Fruit fly (Drosophila melanogaster) whole organism, embryonic: ENCODE measurements around the gene Idh3g.

Source experiments
- Abd-B ChIP-seq: fragments of 200-800 bp; sonication (Bioruptor generic); optimal IDR thresholded peaks from 2 replicates; lab custom pipeline; 2018; ENCODE audit warnings: missing biosample characterization, mild to moderate bottlenecking, missing genetic modification characterization, moderate library complexity
- B-H2 ChIP-seq: fragments of 200-800 bp; sonication (Bioruptor generic); optimal IDR thresholded peaks from 2 replicates; lab custom pipeline; 2018; ENCODE audit warnings: missing biosample characterization, mild to moderate bottlenecking, missing genetic modification characterization
- CG12659 ChIP-seq: fragments of 200-800 bp; sonication (Bioruptor generic); optimal IDR thresholded peaks from 3 replicates; lab custom pipeline; 2017; ENCODE audit warnings: mild to moderate bottlenecking, missing biosample characterization, missing genetic modification reagents, missing genetic modification characterization
- CG12942 ChIP-seq: fragments of 200-800 bp; sonication (Bioruptor generic); optimal IDR thresholded peaks from 3 replicates; lab custom pipeline; 2016; ENCODE audit warnings: missing biosample characterization, missing genetic modification characterization
- CG14014 ChIP-seq: fragments of 200-800 bp; sonication (Bioruptor generic); IDR thresholded peaks from 2 replicates; pipeline ENCODE4 v1.3.6; 2022; ENCODE audit warnings: missing biosample characterization, missing genetic modification characterization
- CG14441 ChIP-seq: fragments of 200-800 bp; sonication (Bioruptor generic); IDR thresholded peaks from 2 replicates; pipeline ENCODE4 v1.3.6; 2022; ENCODE audit warnings: missing biosample characterization, missing genetic modification characterization
- CG15269 ChIP-seq: fragments of 200-800 bp; sonication (Bioruptor generic); optimal IDR thresholded peaks from 2 replicates; lab custom pipeline; 2018; ENCODE audit warnings: missing biosample characterization, mild to moderate bottlenecking, missing genetic modification characterization, moderate library complexity
- CG18011 ChIP-seq: fragments of 200-800 bp; sonication (Bioruptor generic); optimal IDR thresholded peaks from 2 replicates; lab custom pipeline; 2017; ENCODE audit warnings: missing biosample characterization, missing genetic modification characterization, mild to moderate bottlenecking, moderate library complexity, missing genotype
- CG18764 ChIP-seq: fragments of 200-800 bp; sonication (Bioruptor generic); optimal IDR thresholded peaks from 3 replicates; lab custom pipeline; 2016; ENCODE audit warnings: missing biosample characterization, missing genetic modification characterization
- CG3163 ChIP-seq: fragments of 200-800 bp; sonication (Bioruptor generic); optimal IDR thresholded peaks from 3 replicates; lab custom pipeline; 2016; ENCODE audit warnings: missing biosample characterization, missing genetic modification characterization
- CG32532 ChIP-seq: fragments of 200-800 bp; sonication (Bioruptor generic); IDR thresholded peaks from 2 replicates; pipeline ENCODE4 v1.3.6; 2022; ENCODE audit warnings: missing biosample characterization, missing genetic modification characterization
- CG32767 ChIP-seq: fragments of 200-800 bp; sonication (Bioruptor generic); IDR thresholded peaks from 2 replicates; pipeline ENCODE4 v1.3.6; 2022; ENCODE audit warnings: missing biosample characterization, missing genetic modification characterization
- CG34224 ChIP-seq: fragments of 200-800 bp; sonication (Bioruptor generic); IDR thresholded peaks from 3 replicates; pipeline ENCODE4 v1.3.6; 2022; ENCODE audit warnings: missing biosample characterization, missing genetic modification characterization; ENCODE audit not compliant: partially characterized antibody
- CG3838 ChIP-seq: fragments of 200-800 bp; sonication (Bioruptor generic); optimal IDR thresholded peaks from 3 replicates; lab custom pipeline; 2016; ENCODE audit warnings: missing biosample characterization, missing genetic modification characterization
- CG3995 ChIP-seq: fragments of 200-800 bp; sonication (Bioruptor generic); optimal IDR thresholded peaks from 3 replicates; lab custom pipeline; 2016; ENCODE audit warnings: missing biosample characterization, missing genetic modification characterization
- CG42726 ChIP-seq: fragments of 200-800 bp; sonication (Bioruptor generic); IDR thresholded peaks from 2 replicates; pipeline ENCODE4 v1.3.6; 2022; ENCODE audit warnings: missing biosample characterization, missing genetic modification characterization; ENCODE audit not compliant: partially characterized antibody
- CG6791 ChIP-seq: fragments of 200-800 bp; sonication (Bioruptor generic); IDR thresholded peaks from 3 replicates; pipeline ENCODE4 v1.3.6; 2022; ENCODE audit warnings: missing biosample characterization, missing genetic modification characterization; ENCODE audit not compliant: partially characterized antibody
- CG7987 ChIP-seq: fragments of 200-800 bp; sonication (Bioruptor generic); optimal IDR thresholded peaks from 2 replicates; lab custom pipeline; 2018; ENCODE audit warnings: missing biosample characterization, mild to moderate bottlenecking, missing genetic modification characterization, moderate library complexity
- CG8089 ChIP-seq: fragments of 200-800 bp; sonication (Bioruptor generic); optimal IDR thresholded peaks from 3 replicates; lab custom pipeline; 2016; ENCODE audit warnings: missing biosample characterization, missing genetic modification characterization
- CG9437 ChIP-seq: fragments of 200-800 bp; sonication (Bioruptor generic); optimal IDR thresholded peaks from 2 replicates; lab custom pipeline; 2018; ENCODE audit warnings: missing biosample characterization, mild to moderate bottlenecking, missing genetic modification characterization
- D ChIP-seq, 2 experiments: fragments of 200-800 bp in 1 of 2; fragments of >200 bp in 1 of 2; sonication (Bioruptor generic) in 1 of 2; optimal IDR thresholded peaks; 2 replicates in 1 of 2; 3 replicates in 1 of 2; lab custom pipeline; 2017; ENCODE audit warnings: mild to moderate bottlenecking in 1 of 2, missing biosample characterization in 1 of 2, missing genetic modification characterization in 1 of 2, missing genetic modification reagents in 1 of 2
- Dek ChIP-seq: fragments of 200-800 bp; sonication (Bioruptor generic); optimal IDR thresholded peaks from 3 replicates; lab custom pipeline; 2019; ENCODE audit warnings: missing biosample characterization, mild to moderate bottlenecking, missing genetic modification characterization, moderate library complexity
- Dp ChIP-seq: fragments of 200-800 bp; sonication (Bioruptor generic); optimal IDR thresholded peaks from 2 replicates; lab custom pipeline; 2018; ENCODE audit warnings: missing biosample characterization, mild to moderate bottlenecking, missing genetic modification characterization, moderate library complexity
- E2f2 ChIP-seq: fragments of 200-800 bp; sonication (Bioruptor generic); IDR thresholded peaks from 2 replicates; pipeline ENCODE4 v1.3.6; 2022; ENCODE audit warnings: missing biosample characterization, missing genetic modification characterization
- Ets65A ChIP-seq: fragments of 200-800 bp; sonication (Bioruptor generic); peaks from one replicate; lab custom pipeline; 2016; ENCODE audit warnings: missing biosample characterization, missing genetic modification characterization
- H2.0 ChIP-seq: fragments of 200-800 bp; sonication (Bioruptor generic); IDR thresholded peaks from 2 replicates; pipeline ENCODE4 v1.3.6; 2022; ENCODE audit warnings: missing biosample characterization, missing genetic modification characterization
- HmgZ ChIP-seq: fragments of 200-800 bp; sonication (Bioruptor generic); optimal IDR thresholded peaks from 2 replicates; lab custom pipeline; 2018; ENCODE audit warnings: missing biosample characterization, mild to moderate bottlenecking, missing genetic modification characterization
- Lpt ChIP-seq: fragments of >200 bp; optimal IDR thresholded peaks from 2 replicates; lab custom pipeline; 2018; ENCODE audit warnings: missing biosample characterization, missing genetic modification characterization
- Med ChIP-seq: fragments of 200-800 bp; sonication (Bioruptor generic); peaks from one replicate; lab custom pipeline; 2016; ENCODE audit warnings: missing biosample characterization, missing genetic modification characterization, mild to moderate bottlenecking, inconsistent platforms, moderate library complexity
- NC2β ChIP-seq: fragments of 200-800 bp; sonication (Bioruptor generic); optimal IDR thresholded peaks from 2 replicates; lab custom pipeline; 2016; ENCODE audit warnings: missing biosample characterization, missing genetic modification characterization
- Opbp ChIP-seq: fragments of 200-800 bp; sonication (Bioruptor generic); IDR thresholded peaks from 3 replicates; pipeline ENCODE4 v1.3.6; 2022; ENCODE audit warnings: missing biosample characterization, missing genetic modification characterization; ENCODE audit not compliant: partially characterized antibody
- Pdp1 ChIP-seq, 2 experiments: fragments of 200-800 bp; sonication (Bioruptor generic); optimal IDR thresholded peaks; 3 replicates each; lab custom pipeline; 2016; ENCODE audit warnings: missing biosample characterization in 2 of 2, missing genetic modification characterization in 2 of 2, mild to moderate bottlenecking in 1 of 2, moderate library complexity in 1 of 2
- Sox102F ChIP-seq: fragments of 200-800 bp; sonication (Bioruptor generic); optimal IDR thresholded peaks from 2 replicates; lab custom pipeline; 2018; ENCODE audit warnings: missing biosample characterization, mild to moderate bottlenecking, missing genetic modification characterization, moderate library complexity
- Ssrp ChIP-seq: fragments of 200-800 bp; sonication (Bioruptor generic); optimal IDR thresholded peaks from 2 replicates; lab custom pipeline; 2018; ENCODE audit warnings: missing biosample characterization, mild to moderate bottlenecking, missing genetic modification characterization, moderate library complexity
- YL-1 ChIP-seq: fragments of 200-800 bp; sonication (Bioruptor generic); optimal IDR thresholded peaks from 3 replicates; lab custom pipeline; 2017; ENCODE audit warnings: missing biosample characterization, mild to moderate bottlenecking, missing genetic modification characterization
- ato ChIP-seq: fragments of 200-800 bp; sonication (Bioruptor generic); IDR thresholded peaks from 2 replicates; pipeline ENCODE4 v1.3.6; 2022; ENCODE audit warnings: missing biosample characterization, missing genetic modification characterization; ENCODE audit not compliant: partially characterized antibody
- bcd ChIP-seq: fragments of 200-800 bp; sonication (Bioruptor generic); optimal IDR thresholded peaks from 2 replicates; lab custom pipeline; 2017; ENCODE audit warnings: missing biosample characterization, mild to moderate bottlenecking, missing genetic modification characterization
- corto ChIP-seq: fragments of 200-800 bp; sonication (Bioruptor generic); optimal IDR thresholded peaks from 2 replicates; lab custom pipeline; 2016; ENCODE audit warnings: missing biosample characterization, mild to moderate bottlenecking, missing genetic modification characterization, moderate library complexity
- cwo ChIP-seq: fragments of 200-800 bp; sonication (Bioruptor generic); optimal IDR thresholded peaks from 3 replicates; lab custom pipeline; 2017; ENCODE audit warnings: missing biosample characterization, missing genetic modification characterization, mild to moderate bottlenecking, moderate library complexity, missing genetic modification reagents
- dysf ChIP-seq: fragments of 200-800 bp; sonication (Bioruptor generic); IDR thresholded peaks from 3 replicates; pipeline ENCODE4 v1.3.6; 2022; ENCODE audit warnings: missing biosample characterization, missing genetic modification characterization
- gfzf ChIP-seq: fragments of 200-800 bp; sonication (Bioruptor generic); optimal IDR thresholded peaks from 2 replicates; lab custom pipeline; 2016; ENCODE audit warnings: missing biosample characterization, mild to moderate bottlenecking, missing genetic modification characterization, moderate library complexity
- lola ChIP-seq, 3 experiments: fragments of >200 bp in 2 of 3; fragments of 200-800 bp in 1 of 3; sonication (Bioruptor generic) in 1 of 3; optimal IDR thresholded peaks; 2 replicates each; lab custom pipeline; 2017 to 2019; ENCODE audit warnings: missing biosample characterization in 3 of 3, missing genetic modification characterization in 3 of 3, mild to moderate bottlenecking in 1 of 3, moderate library complexity in 1 of 3
- nom ChIP-seq: fragments of 200-800 bp; sonication (Bioruptor generic); optimal IDR thresholded peaks from 2 replicates; lab custom pipeline; 2017; ENCODE audit warnings: missing biosample characterization, missing genetic modification characterization, mild to moderate bottlenecking, moderate library complexity, missing genetic modification reagents
- oc ChIP-seq: fragments of 200-800 bp; sonication (Bioruptor generic); optimal IDR thresholded peaks from 2 replicates; lab custom pipeline; 2018; ENCODE audit warnings: missing biosample characterization, mild to moderate bottlenecking, missing genetic modification characterization, moderate library complexity
- pros ChIP-seq: fragments of 200-800 bp; sonication (Bioruptor generic); optimal IDR thresholded peaks from 3 replicates; lab custom pipeline; 2019; ENCODE audit warnings: missing biosample characterization, mild to moderate bottlenecking, missing genetic modification characterization, moderate library complexity
- pzg ChIP-seq: fragments of 200-800 bp; sonication (Bioruptor generic); optimal IDR thresholded peaks from 3 replicates; lab custom pipeline; 2018; ENCODE audit warnings: missing biosample characterization, mild to moderate bottlenecking, missing genetic modification characterization, moderate library complexity
- ro ChIP-seq: fragments of 200-800 bp; sonication (Bioruptor generic); IDR thresholded peaks from 2 replicates; pipeline ENCODE4 v1.3.6; 2022; ENCODE audit warnings: missing biosample characterization, missing genetic modification characterization

The Idh3g gene

dm6 chr3R:25652066-25652720 lies 28.5 kb upstream of the Idh3g start (continued):
- peak; percentile 5 for TF ChIP-seq CG3163
- TF ChIP-seq CG3838 (GFP tag; lab: Kevin White, UChicago): no peak
- TF ChIP-seq Dp (GFP tag; lab: Kevin White, UChicago): peak; percentile 36
- peak; percentile 61 for TF ChIP-seq Abd-B (GFP tag; lab: Kevin White, UChicago)
- TF ChIP-seq Lpt: no peak
- TF ChIP-seq corto: no peak
- TF ChIP-seq Ets65A: peak; percentile 76
- peak; percentile 66 for TF ChIP-seq CG6791 (GFP tag; lab: Robert Waterston, UW)
- peak; percentile 49 for TF ChIP-seq bcd (GFP tag; lab: Kevin White, UChicago)
- no peak for TF ChIP-seq D (optimal IDR thresholded peaks at IDR 0.05; lab: Kevin White, UChicago)
- TF ChIP-seq D (GFP tag; optimal IDR thresholded peaks at IDR 0.05; lab: Kevin White, UChicago): no peak
- peak; percentile 34; the same call in 1 of the 2 replicates for TF ChIP-seq CG14014 (GFP tag; lab: Robert Waterston, UW)
- TF ChIP-seq cwo (GFP tag; lab: Kevin White, UChicago): no peak
- no peak for TF ChIP-seq CG42726 (GFP tag; lab: Robert Waterston, UW)
- no peak for TF ChIP-seq YL-1 (GFP tag; lab: Kevin White, UChicago)
- TF ChIP-seq lola (GFP tag; optimal IDR thresholded peaks at IDR 0.05; lab: Kevin White, UChicago): no peak
- TF ChIP-seq CG32767 (GFP tag; lab: Robert Waterston, UW): no peak
- TF ChIP-seq CG12659 (GFP tag; lab: Kevin White, UChicago): peak; percentile 18
- TF ChIP-seq CG14441: no peak
- peak; percentile 41 for TF ChIP-seq CG3995 (GFP tag; lab: Kevin White, UChicago)
- peak; percentile 15 for TF ChIP-seq CG7987 (GFP tag; lab: Kevin White, UChicago)
- peak in 1 of 2 experiments; percentile 71 for TF ChIP-seq Pdp1 (GFP tag; optimal IDR thresholded peaks at IDR 0.05; lab: Kevin White, UChicago)
- TF ChIP-seq ro (GFP tag; lab: Robert Waterston, UW): no peak
- no peak for TF ChIP-seq Ssrp (tag; lab: Kevin White, UChicago)
- no peak for TF ChIP-seq Sox102F (GFP tag; lab: Kevin White, UChicago)
- peak; percentile 81 for TF ChIP-seq Med
- peak; percentile 18 for TF ChIP-seq CG15269 (tag; lab: Kevin White, UChicago)
- TF ChIP-seq CG32532 (GFP tag; lab: Robert Waterston, UW): peak; percentile 36; the same call in 1 of the 2 replicates
- peak; percentile 56 for TF ChIP-seq B-H2
- TF ChIP-seq H2.0 (GFP tag; lab: Robert Waterston, UW): no peak
- no peak for TF ChIP-seq Opbp (GFP tag; lab: Robert Waterston, UW)
- peak; percentile 30 for TF ChIP-seq gfzf (GFP tag; lab: Kevin White, UChicago)
- TF ChIP-seq oc (tag; lab: Kevin White, UChicago): peak; percentile 71
- TF ChIP-seq CG18011: peak; percentile 97
- 0 out of 3 replicates have a peak, but pooled peaks have one; percentile 7 for TF ChIP-seq dysf
- no peak for TF ChIP-seq CG18764 (GFP tag; lab: Kevin White, UChicago)
- TF ChIP-seq CG34224 (GFP tag; lab: Robert Waterston, UW): peak; percentile 20; the same call in 1 of the 3 replicates
- no peak for TF ChIP-seq NC2β
- no peak for TF ChIP-seq nom (GFP tag; lab: Kevin White, UChicago)
- peak; percentile 29 for TF ChIP-seq pzg
- TF ChIP-seq ato (GFP tag; lab: Robert Waterston, UW): peak; percentile 33; the same call in 1 of the 2 replicates
- TF ChIP-seq E2f2 (GFP tag; lab: Robert Waterston, UW): peak; percentile 36; the same call in 1 of the 2 replicates
- peak; percentile 12 for TF ChIP-seq pros (GFP tag; lab: Kevin White, UChicago)
- no peak for TF ChIP-seq CG8089
- TF ChIP-seq CG12942 (GFP tag; lab: Kevin White, UChicago): no peak
- peak; percentile 77 for TF ChIP-seq CG9437
- peak; percentile 5 for TF ChIP-seq Dek
- TF ChIP-seq HmgZ (tag; lab: Kevin White, UChicago): peak; percentile 68
